Worm (Caenorhabditis elegans) whole organism, midembryonic: Measurements from ENCODE around the gene M01H9.4.

Experiments used
- tab-1 ChIP-seq: fragments of 200-800 bp; sonication (Bioruptor generic); IDR thresholded peaks from 2 replicates; pipeline ENCODE4 v1.3.6; 2022; ENCODE audit warnings: missing genetic modification characterization, missing compliant biosample characterization
- ztf-29 ChIP-seq: fragments of 200-800 bp; sonication (Bioruptor generic); IDR thresholded peaks from 2 replicates; pipeline ENCODE4 v1.3.6; 2022; ENCODE audit warnings: missing genetic modification reagents, missing genetic modification characterization, missing compliant biosample characterization

DNA sequence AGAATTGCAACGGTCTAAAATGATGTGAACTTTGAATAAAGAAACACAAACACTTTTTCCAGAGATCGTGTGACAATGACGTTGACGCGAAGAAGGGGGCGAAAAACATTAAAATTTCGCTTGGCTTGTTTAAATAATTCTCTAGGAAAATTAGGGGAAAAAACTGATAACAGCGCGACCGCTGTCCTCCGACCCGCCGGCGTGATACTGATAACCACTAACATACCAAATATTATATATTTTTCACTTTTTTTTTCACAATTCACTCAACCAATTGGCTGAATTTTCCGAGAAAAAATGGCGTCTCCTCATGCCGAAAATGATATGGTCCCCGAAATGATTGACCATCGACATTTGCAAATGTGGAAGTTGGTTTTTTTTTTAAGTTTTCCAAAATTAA lies 32.9 kb downstream of the M01H9.4 start:
- TF ChIP-seq ztf-29 (GFP tag; lab: Robert Waterston, UW), result no peak
- TF ChIP-seq tab-1 (GFP tag; lab: Robert Waterston, UW), result no peak
